Worm (Caenorhabditis elegans) whole organism, midembryonic: ENCODE measurements around the gene AH6.17.

Experiments
- flt-1 ChIP-seq: fragments of 200-800 bp; sonication (Bioruptor generic); IDR thresholded peaks from 2 replicates; pipeline ENCODE4 v1.3.6; 2022; ENCODE audit warnings: missing genetic modification characterization, missing compliant biosample characterization
- tab-1 ChIP-seq: fragments of 200-800 bp; sonication (Bioruptor generic); IDR thresholded peaks from 2 replicates; pipeline ENCODE4 v1.3.6; 2022; ENCODE audit warnings: missing genetic modification characterization, missing compliant biosample characterization
- ztf-23 ChIP-seq: fragments of 200-800 bp; sonication (Bioruptor generic); IDR thresholded peaks from 2 replicates; pipeline ENCODE4 v1.3.6; 2022; ENCODE audit warnings: missing genetic modification reagents, missing genetic modification characterization, missing compliant biosample characterization

ce11 chrII:9532011-9532410 lies 9.0 kb downstream of the AH6.17 start, which contains the start of gene sra-9:
- TF ChIP-seq tab-1 (GFP tag; lab: Robert Waterston, UW) = no peak
- TF ChIP-seq ztf-23 (GFP tag; lab: Robert Waterston, UW) = no peak
- no peak for TF ChIP-seq flt-1 (GFP tag; lab: Robert Waterston, UW)
